Fruit fly (Drosophila melanogaster): ENCODE data around the gene CG18789.
A peak's percentile ranks its signal among the peaks of the same experiment; 100 is the strongest.

The CG18789 gene

dm6 chr2L:11960909-11961308, 34.3 kb downstream of the CG18789 start:
- TF ChIP-seq Clk (GFP tag; optimal IDR thresholded peaks at IDR 0.05) (no peak), CG7045 (GFP tag; optimal IDR thresholded peaks at IDR 0.05) (no peak), Mnt (GFP tag; optimal IDR thresholded peaks at IDR 0.05) (no peak), ovo (GFP tag; optimal IDR thresholded peaks at IDR 0.05) (no peak), pad (GFP tag; optimal IDR thresholded peaks at IDR 0.05) (no peak), CG1620 (GFP tag; optimal IDR thresholded peaks at IDR 0.05) (no peak), Crg-1 (GFP tag; optimal IDR thresholded peaks at IDR 0.05) (no peak)

DNA sequence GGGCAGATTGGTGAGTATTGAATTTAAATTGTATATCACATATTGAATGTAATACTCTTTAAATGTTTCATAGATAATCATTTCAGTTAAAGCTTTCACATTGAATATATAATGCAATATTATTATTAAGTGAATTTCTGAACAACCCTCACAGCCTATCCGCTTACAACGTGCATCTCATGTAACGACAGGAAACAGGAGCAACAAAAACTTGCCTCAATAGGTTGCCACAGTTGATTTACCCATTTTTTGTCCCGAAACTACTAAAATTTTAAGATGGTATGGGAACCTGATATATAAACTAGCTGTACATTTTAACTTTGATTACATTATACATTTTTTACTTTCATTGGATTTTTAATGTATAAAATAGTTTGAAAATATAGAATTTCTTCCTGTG, 36.5 kb downstream of the CG18789 start:
- no peak for TF ChIP-seq Mnt (GFP tag; optimal IDR thresholded peaks at IDR 0.05)
- TF ChIP-seq kay (GFP tag; ENCODE audit: borderline replicate concordance), result no peak
- TF ChIP-seq Hr96 (GFP tag; optimal IDR thresholded peaks at IDR 0.05), result no peak
- TF ChIP-seq CG11617 (GFP tag; optimal IDR thresholded peaks at IDR 0.05), result no peak
- no peak for TF ChIP-seq CG14711 (tag; optimal IDR thresholded peaks at IDR 0.05)
- TF ChIP-seq cic (GFP tag; optimal IDR thresholded peaks at IDR 0.05), result no peak
- TF ChIP-seq cnc (optimal IDR thresholded peaks at IDR 0.05), result no peak
- no peak for TF ChIP-seq ovo (GFP tag; optimal IDR thresholded peaks at IDR 0.05)
- no peak for TF ChIP-seq CG12768 (GFP tag; optimal IDR thresholded peaks at IDR 0.05)

DNA sequence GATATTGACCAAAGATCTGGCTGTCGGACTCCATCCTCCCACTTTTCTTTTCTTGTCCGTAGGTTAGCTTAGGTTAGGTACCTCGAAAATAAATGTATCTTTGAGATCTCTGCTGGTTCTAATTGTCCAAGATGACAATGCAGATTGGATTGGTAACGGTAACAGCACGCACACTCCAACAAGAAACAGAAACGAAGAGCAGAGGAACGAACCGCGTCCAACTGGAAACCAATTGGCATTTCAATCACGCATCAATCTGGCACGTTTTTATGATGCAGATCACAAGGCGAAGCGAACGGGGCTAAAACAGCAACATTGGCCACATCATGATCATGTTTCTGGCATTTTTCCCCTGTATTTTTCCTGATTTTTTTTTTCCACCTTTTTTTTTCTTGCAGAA, 39.4 kb downstream of the CG18789 start:
- no peak for TF ChIP-seq toe (GFP tag; optimal IDR thresholded peaks at IDR 0.05)
- TF ChIP-seq ovo (GFP tag; optimal IDR thresholded peaks at IDR 0.05), result no peak
- TF ChIP-seq CG33017 (tag; optimal IDR thresholded peaks at IDR 0.05), result no peak
- TF ChIP-seq cic (GFP tag; optimal IDR thresholded peaks at IDR 0.05), result no peak
- no peak for TF ChIP-seq bab1 (GFP tag; optimal IDR thresholded peaks at IDR 0.05)
- no peak for TF ChIP-seq CG7045 (GFP tag; optimal IDR thresholded peaks at IDR 0.05)
- TF ChIP-seq CG14711 (tag; optimal IDR thresholded peaks at IDR 0.05), result no peak
- no peak for TF ChIP-seq Mnt (GFP tag; optimal IDR thresholded peaks at IDR 0.05)
- no peak for TF ChIP-seq cnc (optimal IDR thresholded peaks at IDR 0.05)
- no peak for TF ChIP-seq CG7101 (tag; optimal IDR thresholded peaks at IDR 0.05)
- no peak for TF ChIP-seq CG11617 (GFP tag; optimal IDR thresholded peaks at IDR 0.05)
- no peak for TF ChIP-seq CG1620 (GFP tag; optimal IDR thresholded peaks at IDR 0.05)
- TF ChIP-seq tj (GFP tag; optimal IDR thresholded peaks at IDR 0.05), result no peak
- no peak for TF ChIP-seq Clk (GFP tag; optimal IDR thresholded peaks at IDR 0.05)
- no peak for TF ChIP-seq kay (GFP tag; ENCODE audit: borderline replicate concordance)
- TF ChIP-seq pad (GFP tag; optimal IDR thresholded peaks at IDR 0.05), result no peak
- TF ChIP-seq Hr96 (GFP tag; optimal IDR thresholded peaks at IDR 0.05), result no peak

DNA sequence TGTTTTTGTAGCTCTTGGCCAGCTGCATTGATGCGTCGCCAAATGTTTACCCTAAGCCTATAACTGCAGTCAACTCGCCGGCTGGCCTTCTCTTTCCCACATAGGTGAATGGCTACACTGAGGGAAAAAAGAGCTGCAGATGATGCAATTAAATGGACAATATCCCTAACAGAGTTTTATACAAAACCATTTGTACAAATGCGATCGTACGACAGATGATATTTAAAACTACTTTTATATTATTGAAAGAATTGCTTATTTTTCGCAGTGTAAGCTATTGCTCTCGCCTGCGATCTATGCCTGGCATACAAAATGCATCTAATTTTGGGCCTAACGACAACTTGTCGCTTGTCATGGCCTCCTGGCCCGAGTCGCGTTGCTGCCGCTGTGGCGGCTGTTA, 45.3 kb downstream of the CG18789 start:
- TF ChIP-seq CG33017 (tag; optimal IDR thresholded peaks at IDR 0.05) (peak; percentile 26), CG7101 (tag; optimal IDR thresholded peaks at IDR 0.05) (peak; percentile 1), kay (GFP tag; ENCODE audit: borderline replicate concordance) (peak; percentile 33), CG14711 (tag; optimal IDR thresholded peaks at IDR 0.05) (no peak), CG7045 (GFP tag; optimal IDR thresholded peaks at IDR 0.05) (no peak)

DNA sequence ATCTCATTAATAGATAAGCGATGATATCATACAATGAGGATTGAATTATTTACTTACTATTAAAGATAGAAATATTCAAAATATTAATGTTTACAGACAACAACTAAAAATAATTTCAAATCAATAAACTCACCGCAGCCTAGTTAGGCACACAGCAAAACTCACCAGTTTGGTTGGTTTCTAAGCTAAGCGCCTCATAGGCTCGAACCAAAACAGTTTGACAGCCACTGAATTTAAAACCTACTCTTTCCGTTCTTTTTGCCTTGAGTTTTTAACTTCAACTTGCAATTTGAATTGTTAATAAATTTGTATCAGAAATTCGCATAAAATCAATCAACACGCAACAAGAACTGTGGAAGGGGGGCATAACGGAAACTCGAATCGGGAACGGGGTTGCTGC, 46.8 kb downstream of the CG18789 start:
- TF ChIP-seq CG1620 (GFP tag; optimal IDR thresholded peaks at IDR 0.05) (no peak), CG5204 (GFP tag; optimal IDR thresholded peaks at IDR 0.05) (no peak), CG11617 (GFP tag; optimal IDR thresholded peaks at IDR 0.05) (no peak), cic (GFP tag; optimal IDR thresholded peaks at IDR 0.05) (no peak), CG7101 (tag; optimal IDR thresholded peaks at IDR 0.05) (no peak), kay (GFP tag; ENCODE audit: borderline replicate concordance) (no peak), CG33017 (tag; optimal IDR thresholded peaks at IDR 0.05) (no peak)

DNA sequence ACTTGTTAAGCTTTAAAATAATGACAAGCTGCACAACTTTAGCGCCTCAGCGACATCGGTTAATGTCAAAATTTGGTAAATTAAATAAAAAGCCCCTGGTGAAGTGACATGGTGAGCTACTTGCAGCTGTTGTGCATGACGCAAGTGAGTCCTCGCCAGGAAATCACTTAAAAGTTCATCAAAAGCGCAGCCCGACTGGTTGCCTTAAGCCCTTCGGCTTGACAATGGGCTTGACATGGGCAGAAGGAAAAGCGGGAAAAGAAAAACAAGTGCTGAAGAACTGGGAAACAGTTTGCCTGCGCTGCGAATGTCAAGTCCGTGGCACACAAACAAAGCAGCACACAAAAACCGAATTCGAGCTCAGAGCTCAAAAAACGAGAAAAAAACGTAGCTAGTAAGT, 47.6 kb downstream of the CG18789 start, which contains the start of gene CG16964:
CG16964 (plus strand) TSS at position 301 of the 400 bp plus-strand sequence.
- no peak for TF ChIP-seq CG11617 (GFP tag; optimal IDR thresholded peaks at IDR 0.05)
- no peak for TF ChIP-seq CG33017 (tag; optimal IDR thresholded peaks at IDR 0.05)
- no peak for TF ChIP-seq CG5204 (GFP tag; optimal IDR thresholded peaks at IDR 0.05)
- no peak for TF ChIP-seq Clk (GFP tag; optimal IDR thresholded peaks at IDR 0.05)
- no peak for TF ChIP-seq CG14711 (tag; optimal IDR thresholded peaks at IDR 0.05)
- no peak for TF ChIP-seq Crg-1 (GFP tag; optimal IDR thresholded peaks at IDR 0.05)
- no peak for TF ChIP-seq cnc (optimal IDR thresholded peaks at IDR 0.05)
